Fruit fly (Drosophila melanogaster) whole organism, embryonic: ENCODE measurements around the gene CG11562.

Source experiments
- BEAF-32 ChIP-seq: fragments of 200-800 bp; sonication (Bioruptor generic); optimal IDR thresholded peaks from 3 replicates; lab custom pipeline; 2017; ENCODE audit warnings: missing biosample characterization, missing genetic modification characterization, mild to moderate bottlenecking, moderate library complexity, missing genetic modification reagents
- CG10431 ChIP-seq: fragments of 200-800 bp; sonication (Bioruptor generic); optimal IDR thresholded peaks from 3 replicates; lab custom pipeline; 2018; ENCODE audit warnings: missing biosample characterization, mild to moderate bottlenecking, missing genetic modification characterization
- CG10462 ChIP-seq: fragments of 200-800 bp; sonication (Bioruptor generic); optimal IDR thresholded peaks from 2 replicates; lab custom pipeline; 2016; ENCODE audit warnings: missing biosample characterization, missing genetic modification characterization
- CG11093 ChIP-seq: fragments of 200-800 bp; sonication (Bioruptor generic); IDR thresholded peaks from 3 replicates; pipeline ENCODE4 v1.3.6; 2022; ENCODE audit warnings: missing biosample characterization, missing genetic modification characterization
- CG12219 ChIP-seq: fragments of 200-800 bp; sonication (Bioruptor generic); optimal IDR thresholded peaks from 3 replicates; lab custom pipeline; 2018; ENCODE audit warnings: missing biosample characterization, mild to moderate bottlenecking, missing genetic modification characterization
- CG13123 ChIP-seq: fragments of 200-800 bp; sonication (Bioruptor generic); optimal IDR thresholded peaks from 2 replicates; lab custom pipeline; 2016; ENCODE audit warnings: missing biosample characterization, missing genetic modification characterization
- CG13287 ChIP-seq: fragments of 200-800 bp; sonication (Bioruptor generic); IDR thresholded peaks from 2 replicates; pipeline ENCODE4 v1.3.6; 2022; ENCODE audit warnings: missing biosample characterization, missing genetic modification characterization; ENCODE audit not compliant: partially characterized antibody
- CG14965 ChIP-seq: fragments of 200-800 bp; sonication (Bioruptor generic); optimal IDR thresholded peaks from 2 replicates; lab custom pipeline; 2016; ENCODE audit warnings: missing biosample characterization, missing genetic modification characterization, borderline replicate concordance
- CG15269 ChIP-seq: fragments of 200-800 bp; sonication (Bioruptor generic); optimal IDR thresholded peaks from 2 replicates; lab custom pipeline; 2018; ENCODE audit warnings: missing biosample characterization, mild to moderate bottlenecking, missing genetic modification characterization, moderate library complexity
- CG1602 ChIP-seq: fragments of 200-800 bp; sonication (Bioruptor generic); optimal IDR thresholded peaks from 3 replicates; lab custom pipeline; 2016; ENCODE audit warnings: missing biosample characterization, missing genetic modification characterization
- CG17385 ChIP-seq: fragments of 200-800 bp; sonication (Bioruptor generic); optimal IDR thresholded peaks from 3 replicates; lab custom pipeline; 2018; ENCODE audit warnings: missing biosample characterization, mild to moderate bottlenecking, missing genetic modification characterization
- CG17612 ChIP-seq: fragments of 200-800 bp; sonication (Bioruptor generic); IDR thresholded peaks from 2 replicates; pipeline ENCODE4 v1.3.6; 2022; ENCODE audit warnings: missing biosample characterization, missing genetic modification characterization
- CG1832 ChIP-seq: fragments of 200-800 bp; sonication (Bioruptor generic); optimal IDR thresholded peaks from 2 replicates; lab custom pipeline; 2017; ENCODE audit warnings: missing biosample characterization, mild to moderate bottlenecking, missing genetic modification characterization, inconsistent platforms
- CG18619 ChIP-seq: fragments of 200-800 bp; sonication (Bioruptor generic); optimal IDR thresholded peaks from 3 replicates; lab custom pipeline; 2017; ENCODE audit warnings: missing biosample characterization, mild to moderate bottlenecking, missing genetic modification characterization
- CG3065 ChIP-seq: fragments of 200-800 bp; sonication (Bioruptor generic); optimal IDR thresholded peaks from 2 replicates; lab custom pipeline; 2016; ENCODE audit warnings: missing biosample characterization, missing genetic modification characterization
- CG33557 ChIP-seq: fragments of 200-800 bp; sonication (Bioruptor generic); optimal IDR thresholded peaks from 2 replicates; lab custom pipeline; 2019; ENCODE audit warnings: missing biosample characterization, mild to moderate bottlenecking, missing genetic modification characterization, moderate library complexity
- CG3847 ChIP-seq: fragments of 200-800 bp; sonication (Bioruptor generic); IDR thresholded peaks from 2 replicates; pipeline ENCODE4 v1.3.6; 2022; ENCODE audit warnings: missing biosample characterization, missing genetic modification characterization
- CG4404 ChIP-seq: fragments of 200-800 bp; sonication (Bioruptor generic); IDR thresholded peaks from 2 replicates; pipeline ENCODE4 v1.3.6; 2022; ENCODE audit warnings: missing biosample characterization, missing genetic modification characterization
- CG5245 ChIP-seq: fragments of 200-800 bp; sonication (Bioruptor generic); optimal IDR thresholded peaks from 3 replicates; lab custom pipeline; 2016; ENCODE audit warnings: missing biosample characterization, missing genetic modification characterization
- CG6854 ChIP-seq: fragments of 200-800 bp; sonication (Bioruptor generic); optimal IDR thresholded peaks from 3 replicates; lab custom pipeline; 2017; ENCODE audit warnings: missing biosample characterization, mild to moderate bottlenecking, missing genetic modification characterization
- CG8089 ChIP-seq: fragments of 200-800 bp; sonication (Bioruptor generic); optimal IDR thresholded peaks from 3 replicates; lab custom pipeline; 2016; ENCODE audit warnings: missing biosample characterization, missing genetic modification characterization
- CG8924 ChIP-seq: fragments of 200-800 bp; optimal IDR thresholded peaks from 3 replicates; lab custom pipeline; 2019; ENCODE audit warnings: missing biosample characterization, mild to moderate bottlenecking, missing genetic modification characterization, moderate library complexity
- Doc3 ChIP-seq: fragments of 200-800 bp; sonication (Bioruptor generic); IDR thresholded peaks from 3 replicates; pipeline ENCODE4 v1.3.6; 2022; ENCODE audit warnings: missing biosample characterization, missing genetic modification characterization; ENCODE audit not compliant: partially characterized antibody
- Kr ChIP-seq: fragments of 200-800 bp; sonication (Bioruptor generic); optimal IDR thresholded peaks from 2 replicates; lab custom pipeline; 2017; ENCODE audit warnings: missing biosample characterization, mild to moderate bottlenecking, missing genetic modification characterization
- Myb ChIP-seq: fragments of 200-800 bp; sonication (Bioruptor generic); optimal IDR thresholded peaks from 2 replicates; lab custom pipeline; 2016; ENCODE audit warnings: missing biosample characterization, missing genetic modification characterization
- Optix ChIP-seq: fragments of 200-800 bp; sonication (Bioruptor generic); IDR thresholded peaks from 3 replicates; pipeline ENCODE4 v1.3.6; 2022; ENCODE audit warnings: missing biosample characterization, missing genetic modification characterization
- Rx ChIP-seq: fragments of 200-800 bp; sonication (Bioruptor generic); IDR thresholded peaks from 2 replicates; pipeline ENCODE4 v1.3.6; 2022; ENCODE audit warnings: missing biosample characterization, missing genetic modification characterization
- Sry-δ ChIP-seq: fragments of 200-800 bp; sonication (Bioruptor generic); optimal IDR thresholded peaks from 2 replicates; lab custom pipeline; 2016; ENCODE audit warnings: missing biosample characterization, missing genetic modification characterization
- Trl ChIP-seq, 3 experiments: fragments of >200 bp in 2 of 3; fragments of 200-800 bp in 1 of 3; sonication (Bioruptor generic) in 1 of 3; optimal IDR thresholded peaks; 2 replicates in 1 of 3; 3 replicates in 2 of 3; lab custom pipeline; 2016 to 2017; ENCODE audit warnings: missing biosample characterization in 1 of 3, missing genetic modification characterization in 1 of 3
- abd-A ChIP-seq: fragments of 200-800 bp; sonication (Bioruptor generic); optimal IDR thresholded peaks from 3 replicates; lab custom pipeline; 2019; ENCODE audit warnings: missing biosample characterization, mild to moderate bottlenecking, missing genetic modification characterization, moderate library complexity
- bcd ChIP-seq: fragments of 200-800 bp; sonication (Bioruptor generic); optimal IDR thresholded peaks from 2 replicates; lab custom pipeline; 2017; ENCODE audit warnings: missing biosample characterization, mild to moderate bottlenecking, missing genetic modification characterization
- caup ChIP-seq: fragments of 200-800 bp; sonication (Bioruptor generic); optimal IDR thresholded peaks from 3 replicates; lab custom pipeline; 2017; ENCODE audit warnings: missing biosample characterization, mild to moderate bottlenecking, missing genetic modification characterization, moderate library complexity; ENCODE audit not compliant: severe bottlenecking
- dpn ChIP-seq, 2 experiments: fragments of 200-800 bp; sonication (Bioruptor generic); optimal IDR thresholded peaks; 3 replicates each; lab custom pipeline; 2016; ENCODE audit warnings: missing biosample characterization in 2 of 2, missing genetic modification characterization in 2 of 2
- ems ChIP-seq: fragments of 200-800 bp; sonication (Bioruptor generic); optimal IDR thresholded peaks from 3 replicates; lab custom pipeline; 2016; ENCODE audit warnings: missing biosample characterization, missing genetic modification characterization
- fu2 ChIP-seq: fragments of 200-800 bp; sonication (Bioruptor generic); optimal IDR thresholded peaks from 2 replicates; lab custom pipeline; 2016; ENCODE audit warnings: missing biosample characterization, missing genetic modification characterization
- gsb-n ChIP-seq: fragments of 200-800 bp; sonication (Bioruptor generic); optimal IDR thresholded peaks from 3 replicates; lab custom pipeline; 2018; ENCODE audit warnings: missing biosample characterization, mild to moderate bottlenecking, missing genetic modification characterization
- her ChIP-seq: fragments of 200-800 bp; sonication (Bioruptor generic); optimal IDR thresholded peaks from 2 replicates; lab custom pipeline; 2016; ENCODE audit warnings: missing biosample characterization, missing genetic modification characterization
- ind ChIP-seq: fragments of 200-800 bp; sonication (Bioruptor generic); optimal IDR thresholded peaks from 3 replicates; lab custom pipeline; 2016; ENCODE audit warnings: missing biosample characterization, missing genetic modification characterization
- inv ChIP-seq: fragments of 200-800 bp; sonication (Bioruptor generic); IDR thresholded peaks from 2 replicates; pipeline ENCODE4 v1.3.6; 2022; ENCODE audit warnings: missing biosample characterization, missing genetic modification characterization; ENCODE audit not compliant: partially characterized antibody
- nmo ChIP-seq: fragments of 200-800 bp; sonication (Bioruptor generic); optimal IDR thresholded peaks from 2 replicates; lab custom pipeline; 2018; ENCODE audit warnings: missing biosample characterization, mild to moderate bottlenecking, missing genetic modification characterization, moderate library complexity
- oc ChIP-seq: fragments of 200-800 bp; sonication (Bioruptor generic); optimal IDR thresholded peaks from 2 replicates; lab custom pipeline; 2018; ENCODE audit warnings: missing biosample characterization, mild to moderate bottlenecking, missing genetic modification characterization, moderate library complexity
- peb ChIP-seq: fragments of 200-800 bp; sonication (Bioruptor generic); IDR thresholded peaks from 2 replicates; pipeline ENCODE4 v1.3.6; 2022; ENCODE audit warnings: missing biosample characterization, missing genetic modification characterization
- phol ChIP-seq: fragments of 200-800 bp; sonication (Bioruptor generic); optimal IDR thresholded peaks from 3 replicates; lab custom pipeline; 2018; ENCODE audit warnings: missing biosample characterization, mild to moderate bottlenecking, missing genetic modification characterization, moderate library complexity
- pita ChIP-seq: fragments of 200-800 bp; sonication (Bioruptor generic); optimal IDR thresholded peaks from 2 replicates; lab custom pipeline; 2017; ENCODE audit warnings: missing biosample characterization, mild to moderate bottlenecking, missing genetic modification characterization
- pum ChIP-seq: fragments of 200-800 bp; sonication (Bioruptor generic); optimal IDR thresholded peaks from 2 replicates; lab custom pipeline; 2016; ENCODE audit warnings: missing biosample characterization, missing genetic modification characterization
- schlank ChIP-seq: fragments of 200-800 bp; sonication (Bioruptor generic); optimal IDR thresholded peaks from 2 replicates; lab custom pipeline; 2018; ENCODE audit warnings: missing biosample characterization, mild to moderate bottlenecking, missing genetic modification characterization
- stwl ChIP-seq: fragments of 200-800 bp; sonication (Bioruptor generic); optimal IDR thresholded peaks from 3 replicates; lab custom pipeline; 2018; ENCODE audit warnings: missing biosample characterization, mild to moderate bottlenecking, missing genetic modification characterization, moderate library complexity
- tx ChIP-seq: fragments of 200-800 bp; sonication (Bioruptor generic); optimal IDR thresholded peaks from 2 replicates; lab custom pipeline; 2016; ENCODE audit warnings: missing biosample characterization, missing genetic modification characterization
- yki ChIP-seq: fragments of >200 bp; optimal IDR thresholded peaks from 3 replicates; lab custom pipeline; 2018

Gene CG11562

DNA sequence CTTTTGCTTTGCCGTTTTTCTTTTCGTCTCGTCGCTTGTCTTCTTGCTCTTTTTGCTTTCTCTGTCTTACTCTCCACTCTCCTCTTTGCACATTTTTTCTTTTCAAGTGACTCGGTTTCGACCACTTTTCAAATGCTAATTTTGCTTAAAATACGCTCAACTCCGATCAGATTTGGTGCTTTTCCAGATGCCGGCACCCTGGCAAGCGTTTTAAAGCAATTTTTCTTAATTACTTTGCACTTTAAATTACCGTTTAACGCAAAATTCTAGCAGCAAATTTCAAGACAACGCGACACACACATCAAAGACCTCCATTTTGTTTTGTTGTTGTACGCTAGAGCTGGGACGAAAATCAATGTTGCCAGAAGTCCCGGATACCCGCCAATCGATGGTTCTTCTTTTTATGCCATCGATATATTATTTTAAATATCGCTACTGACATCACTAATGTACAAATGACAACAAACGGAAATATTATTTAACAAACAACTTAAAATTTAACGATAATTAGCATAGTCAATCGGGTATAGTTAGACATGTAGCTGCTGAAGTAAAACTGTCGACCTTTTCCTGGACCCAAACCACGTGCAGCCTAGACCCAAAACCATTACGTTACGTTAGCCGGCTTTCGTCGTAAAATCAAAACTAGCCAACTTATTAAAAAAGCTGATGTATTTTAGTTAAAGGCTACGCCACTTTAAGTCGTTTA lies 41.6 kb upstream of the CG11562 start, which contains the start of gene kis (continued):
- TF ChIP-seq abd-A (tag; lab: Kevin White, UChicago) (peak; percentile 68), dpn (GFP tag; optimal IDR thresholded peaks at IDR 0.05; lab: Kevin White, UChicago) (peak; percentile 27 to 63), CG17612 (GFP tag; lab: Robert Waterston, UW) (no peak), pum (GFP tag; lab: Kevin White, UChicago) (no peak), CG15269 (peak; percentile 25), bcd (peak; percentile 23), ems (no peak), CG10462 (GFP tag; lab: Kevin White, UChicago) (no peak), caup (peak; percentile 49), CG11093 (GFP tag; lab: Robert Waterston, UW) (no peak), fu2 (peak; percentile 20), Kr (GFP tag; lab: Kevin White, UChicago) (no peak), CG17385 (GFP tag; lab: Kevin White, UChicago) (peak; percentile 1), Optix (GFP tag; lab: Robert Waterston, UW) (no peak), CG18619 (no peak), CG6854 (GFP tag; lab: Kevin White, UChicago) (no peak), CG5245 (no peak), pita (peak; percentile 67), CG13287 (peak; percentile 98), CG33557 (peak; percentile 8), CG8089 (GFP tag; lab: Kevin White, UChicago) (no peak), CG14965 (GFP tag; lab: Kevin White, UChicago) (no peak), tx (GFP tag; lab: Kevin White, UChicago) (peak; percentile 50), inv (peak; percentile 94), Sry-δ (GFP tag; lab: Kevin White, UChicago) (peak; percentile 99), Myb (GFP tag; lab: Kevin White, UChicago) (peak; percentile 58), stwl (tag; lab: Kevin White, UChicago) (peak; percentile 73), CG1832 (GFP tag; lab: Kevin White, UChicago) (no peak), ind (GFP tag; lab: Kevin White, UChicago) (peak; percentile 4), nmo (peak; percentile 74), CG10431 (GFP tag; lab: Kevin White, UChicago) (peak; percentile 16), gsb-n (tag; lab: Kevin White, UChicago) (peak; percentile 68), CG1602 (GFP tag; lab: Kevin White, UChicago) (no peak), yki (lab: Kevin White, UChicago) (no peak), schlank (tag; lab: Kevin White, UChicago) (no peak), CG4404 (GFP tag; lab: Robert Waterston, UW) (no peak), CG12219 (GFP tag; lab: Kevin White, UChicago) (no peak), CG3065 (GFP tag; lab: Kevin White, UChicago) (no peak), Rx (GFP tag; lab: Robert Waterston, UW) (no peak), her (GFP tag; lab: Kevin White, UChicago) (peak; percentile 35), Trl (optimal IDR thresholded peaks at IDR 0.05; lab: Kevin White, UChicago) (peak; percentile 0 to 74), Trl (GFP tag; optimal IDR thresholded peaks at IDR 0.05; lab: Kevin White, UChicago) (peak; percentile 38), peb (GFP tag; lab: Robert Waterston, UW) (no peak), BEAF-32 (GFP tag; lab: Kevin White, UChicago) (peak; percentile 98), CG8924 (peak; percentile 63), oc (no peak), CG13123 (GFP tag; lab: Kevin White, UChicago) (no peak), phol (tag; lab: Kevin White, UChicago) (peak; percentile 99), Doc3 (GFP tag; lab: Robert Waterston, UW) (peak; percentile 95), CG3847 (peak; percentile 61)
